Worm (Caenorhabditis elegans): ENCODE measurements around the gene spp-10.

The spp-10 gene

DNA sequence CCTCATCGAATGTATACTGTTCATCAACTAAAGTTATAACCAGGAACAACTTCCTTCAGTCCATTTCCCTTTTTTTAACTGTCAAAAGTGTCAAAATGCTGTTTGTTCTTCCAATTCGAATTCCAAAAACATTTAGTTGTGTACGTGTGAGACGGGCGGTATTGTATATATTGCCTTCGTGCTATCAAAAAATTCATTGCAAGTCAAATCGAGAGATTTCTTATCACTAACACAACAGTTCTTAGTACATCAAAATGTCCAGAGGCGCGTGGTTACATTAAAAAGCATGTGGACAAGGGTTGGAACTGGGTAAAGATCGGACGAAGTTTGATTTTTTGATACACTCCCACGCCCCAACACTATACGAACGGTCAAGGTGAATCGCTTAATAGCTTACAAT lies 51.4 kb downstream of the spp-10 start (continued):
- TF ChIP-seq unc-39 (tag; optimal IDR thresholded peaks at IDR 0.05) (no peak), jun-1 (tag; optimal IDR thresholded peaks at IDR 0.05) (peak; percentile 8), mdt-29 (GFP tag; IDR thresholded peaks at IDR 0.05) (no peak), attf-4 (tag; optimal IDR thresholded peaks at IDR 0.05) (no peak), ztf-11 (tag; optimal IDR thresholded peaks at IDR 0.05) (no peak), nhr-111 (GFP tag; optimal IDR thresholded peaks at IDR 0.05) (no peak), daf-12 (tag; optimal IDR thresholded peaks at IDR 0.05) (no peak), ceh-62 (tag; optimal IDR thresholded peaks at IDR 0.05) (no peak), F49E8.2 (tag; optimal IDR thresholded peaks at IDR 0.05; ENCODE audit: borderline replicate concordance) (no peak), zip-11 (GFP tag; IDR thresholded peaks at IDR 0.05) (no peak), spr-3 (GFP tag; optimal IDR thresholded peaks at IDR 0.05) (no peak), dmd-6 (GFP tag; IDR thresholded peaks at IDR 0.05) (peak; percentile 96), hlh-11 (tag; optimal IDR thresholded peaks at IDR 0.05) (peak; percentile 92), egl-27 (tag; optimal IDR thresholded peaks at IDR 0.05) (no peak), T20F7.1 (GFP tag; optimal IDR thresholded peaks at IDR 0.05) (no peak), dmd-8 (GFP tag; IDR thresholded peaks at IDR 0.05) (no peak), saeg-2 (GFP tag; IDR thresholded peaks at IDR 0.05) (0 out of 2 replicates have a peak, but pooled peaks have one; percentile 58), ceh-20 (GFP tag; IDR thresholded peaks at IDR 0.05) (0 out of 2 replicates have a peak, but pooled peaks have one; percentile 25), spr-1 (tag; optimal IDR thresholded peaks at IDR 0.05) (no peak), ZK337.2 (GFP tag; IDR thresholded peaks at IDR 0.05) (no peak), lin-38 (GFP tag; IDR thresholded peaks at IDR 0.05) (no peak), nhr-41 (GFP tag; IDR thresholded peaks at IDR 0.05) (no peak), zfp-3 (GFP tag; conservative IDR thresholded peaks at IDR 0.05) (no peak), nhr-76 (tag; optimal IDR thresholded peaks at IDR 0.05) (no peak), lir-3 (tag; optimal IDR thresholded peaks at IDR 0.05) (no peak), pha-4 (GFP tag; IDR thresholded peaks at IDR 0.05) (no peak), pha-4 (tag; optimal IDR thresholded peaks at IDR 0.05) (no peak), zip-2 (tag; optimal IDR thresholded peaks at IDR 0.05) (no peak), nhr-28 (tag; optimal IDR thresholded peaks at IDR 0.05) (peak; percentile 79), madf-5 (GFP tag; IDR thresholded peaks at IDR 0.05) (no peak), snpc-4 (tag; optimal IDR thresholded peaks at IDR 0.05) (no peak), F37D6.2 (tag; optimal IDR thresholded peaks at IDR 0.05) (no peak), nhr-102 (tag; optimal IDR thresholded peaks at IDR 0.05) (peak; percentile 38), mdl-1 (tag; optimal IDR thresholded peaks at IDR 0.05) (peak; percentile 5 to 85), ceh-28 (tag; optimal IDR thresholded peaks at IDR 0.05) (no peak), ZK546.5 (tag; optimal IDR thresholded peaks at IDR 0.05) (no peak), nhr-42 (GFP tag; IDR thresholded peaks at IDR 0.05) (no peak), aly-2 (tag; optimal IDR thresholded peaks at IDR 0.05) (no peak), nhr-6 (tag; optimal IDR thresholded peaks at IDR 0.05) (no peak), F44E2.7 (GFP tag; IDR thresholded peaks at IDR 0.05) (no peak), ceh-44 (GFP tag; IDR thresholded peaks at IDR 0.05) (no peak)

DNA sequence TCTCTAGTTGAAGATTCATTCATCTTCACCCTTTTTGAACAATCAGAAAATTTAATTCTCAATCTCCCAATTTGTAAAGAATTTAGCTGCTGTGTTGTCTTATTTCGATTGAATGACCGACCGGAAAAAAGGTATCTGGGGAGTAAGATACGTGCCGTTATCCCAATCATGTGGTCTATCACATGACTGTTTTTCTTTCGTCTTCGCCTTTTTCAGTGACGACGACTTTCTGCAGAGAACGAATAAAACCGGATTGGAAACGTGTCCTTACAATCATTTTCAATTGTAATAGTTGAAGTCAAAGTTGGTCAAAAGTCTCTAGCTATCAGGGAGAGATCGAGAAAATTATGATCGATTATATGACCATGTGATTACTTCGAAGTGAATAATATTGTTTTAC lies 52.1 kb downstream of the spp-10 start:
- TF ChIP-seq T26A8.4 (GFP tag; IDR thresholded peaks at IDR 0.05) (no peak), F49E8.2 (tag; optimal IDR thresholded peaks at IDR 0.05; ENCODE audit: borderline replicate concordance) (no peak), mes-2 (tag; optimal IDR thresholded peaks at IDR 0.05; ENCODE audit: poor library complexity, severe bottlenecking) (peak; percentile 33), rbr-2 (tag; optimal IDR thresholded peaks at IDR 0.05) (peak; percentile 6), hif-1 (tag; optimal IDR thresholded peaks at IDR 0.05) (peak; percentile 28 to 67), ceh-20 (GFP tag; IDR thresholded peaks at IDR 0.05) (peak; percentile 20; the same call in 1 of the 2 replicates), dmd-6 (GFP tag; IDR thresholded peaks at IDR 0.05) (peak; percentile 69), lsy-2 (tag; optimal IDR thresholded peaks at IDR 0.05) (peak in 1 of 2 experiments; percentile 56), hlh-30 (tag; optimal IDR thresholded peaks at IDR 0.05; ENCODE audit: insufficient read depth) (peak; percentile 82), mep-1 (tag; optimal IDR thresholded peaks at IDR 0.05) (peak; percentile 43), zfp-3 (GFP tag; conservative IDR thresholded peaks at IDR 0.05) (0 out of 2 replicates have a peak, but pooled peaks have one; percentile 14), nhr-48 (tag; optimal IDR thresholded peaks at IDR 0.05) (peak; percentile 83), cey-2 (tag; optimal IDR thresholded peaks at IDR 0.05; ENCODE audit: borderline replicate concordance, insufficient read depth) (peak; percentile 55), lin-29 (GFP tag; IDR thresholded peaks at IDR 0.05) (no peak), ctbp-1 (GFP tag; IDR thresholded peaks at IDR 0.05) (0 out of 2 replicates have a peak, but pooled peaks have one; percentile 8), mxl-3 (GFP tag; optimal IDR thresholded peaks at IDR 0.05) (peak; percentile 43), mdt-29 (GFP tag; IDR thresholded peaks at IDR 0.05) (peak; percentile 34; the same call in 1 of the 2 replicates)
